Worm (Caenorhabditis elegans) whole organism, L2 larva: Measurements from ENCODE around the gene F41E6.7.
A peak's percentile ranks its signal among the peaks of the same experiment; 100 is the strongest.

Source experiments
- C34F6.9 ChIP-seq: fragments of 150-350 bp; optimal IDR thresholded peaks from 2 replicates; lab custom pipeline; 2014; ENCODE audit warnings: missing biosample characterization, missing genetic modification characterization
- ama-1 ChIP-seq: fragments of 150-350 bp; optimal IDR thresholded peaks from 2 replicates; lab custom pipeline; 2018; ENCODE audit warnings: inconsistent platforms
- blmp-1 ChIP-seq: sonication (generic microtip); optimal IDR thresholded peaks from 2 replicates; lab custom pipeline; 2017; ENCODE audit warnings: missing genetic modification characterization, mild to moderate bottlenecking, missing compliant biosample characterization, antibody characterized with exemption, moderate library complexity; ENCODE audit not compliant: insufficient read depth
- ceh-82 ChIP-seq: fragments of 150-350 bp; optimal IDR thresholded peaks from 2 replicates; lab custom pipeline; 2014; ENCODE audit warnings: missing biosample characterization, missing genetic modification characterization
- elt-3 ChIP-seq: sonication (generic microtip); optimal IDR thresholded peaks from 2 replicates; lab custom pipeline; 2017; ENCODE audit warnings: missing biosample characterization, missing genetic modification characterization
- lin-13 ChIP-seq: fragments of 150-350 bp; optimal IDR thresholded peaks from 2 replicates; lab custom pipeline; 2014; ENCODE audit warnings: missing biosample characterization, missing genetic modification reagents, missing genetic modification characterization
- lsy-2 ChIP-seq, 2 experiments: fragments of 150-350 bp in 1 of 2; sonication (generic microtip) in 1 of 2; optimal IDR thresholded peaks; 2 replicates each; lab custom pipeline; 2014 to 2017; ENCODE audit warnings: missing biosample characterization in 2 of 2, missing genetic modification characterization in 2 of 2
- mbf-1 ChIP-seq: sonication (generic microtip); optimal IDR thresholded peaks from 2 replicates; lab custom pipeline; 2017; ENCODE audit warnings: missing biosample characterization, missing genetic modification characterization
- mdl-1 ChIP-seq, 2 experiments: fragments of 150-350 bp in 1 of 2; sonication (generic microtip) in 1 of 2; optimal IDR thresholded peaks; 2 replicates each; lab custom pipeline; 2017; ENCODE audit warnings: missing biosample characterization in 2 of 2, missing genetic modification characterization in 2 of 2
- skn-1 ChIP-seq: sonication (generic microtip); optimal IDR thresholded peaks from 2 replicates; lab custom pipeline; 2017; ENCODE audit warnings: missing biosample characterization, missing genetic modification characterization
- snpc-4 ChIP-seq: fragments of 150-350 bp; optimal IDR thresholded peaks from 2 replicates; lab custom pipeline; 2014; ENCODE audit warnings: missing biosample characterization, missing genetic modification characterization

DNA sequence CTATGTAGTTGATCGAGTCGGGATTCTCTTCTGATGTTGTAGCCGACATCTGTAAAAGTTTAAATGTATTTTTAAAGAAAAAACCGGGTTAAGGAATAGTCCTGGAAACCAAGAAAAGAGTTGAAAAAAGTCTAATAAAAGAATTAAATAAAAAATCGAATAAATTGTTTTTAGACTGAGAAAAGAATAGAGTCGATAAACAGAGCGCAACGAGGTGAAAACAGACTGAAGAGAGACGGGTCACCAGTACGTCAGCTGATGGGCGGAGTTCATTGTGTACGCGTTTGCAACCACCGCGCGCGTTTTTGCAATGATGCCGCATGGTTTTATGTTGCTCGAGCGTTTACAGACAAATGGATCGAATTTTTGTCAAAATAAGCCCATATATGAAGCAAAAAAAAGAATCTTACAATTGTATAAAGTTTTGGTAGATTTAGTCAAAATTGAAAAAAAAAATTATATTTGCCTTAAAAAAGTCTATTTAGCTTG, 32.2 kb upstream of the F41E6.7 start, which contains the start of gene atg-18:
- TF ChIP-seq C34F6.9: peak; percentile 73
- no peak for TF ChIP-seq mdl-1 (tag; optimal IDR thresholded peaks at IDR 0.05; lab: Kevin White, UChicago)
- peak in 1 of 2 experiments; percentile 76 for TF ChIP-seq lsy-2 (tag; optimal IDR thresholded peaks at IDR 0.05; lab: Kevin White, UChicago)
- TF ChIP-seq skn-1 (tag; lab: Kevin White, UChicago): no peak
- peak; percentile 64 for TF ChIP-seq blmp-1 (tag; lab: Kevin White, UChicago)
- peak; percentile 63 for TF ChIP-seq lin-13 (GFP tag; lab: Kevin White, UChicago)
- no peak for TF ChIP-seq mbf-1 (tag; lab: Kevin White, UChicago)
- TF ChIP-seq elt-3: no peak
- no peak for TF ChIP-seq ceh-82
- TF ChIP-seq ama-1: peak; percentile 6
- TF ChIP-seq snpc-4 (tag; lab: Kevin White, UChicago): peak; percentile 22
